Worm (Caenorhabditis elegans): ENCODE measurements around the gene srg-67.

- TF ChIP-seq snpc-1.3 (tag; optimal IDR thresholded peaks at IDR 0.05; ENCODE audit: insufficient read depth) (no peak), him-1 (tag; optimal IDR thresholded peaks at IDR 0.05) (no peak), cebp-2 (GFP tag; IDR thresholded peaks at IDR 0.05) (no peak), hmg-20 (GFP tag; IDR thresholded peaks at IDR 0.05) (no peak), K12H6.12 (tag; optimal IDR thresholded peaks at IDR 0.05) (no peak)
Observed at ce11 chrV:5442366-5442765, 20.4 kb downstream of the srg-67 start.

Measured in whole organism, young adult.